Fruit fly (Drosophila melanogaster) ovary, adult (tissue): ENCODE results near the gene Cyp4ac2.

Experiments
- CG17801 ChIP-seq: fragments of 200-800 bp; optimal IDR thresholded peaks from 2 replicates; lab custom pipeline; 2019; ENCODE audit warnings: missing biosample characterization, mild to moderate bottlenecking, missing genetic modification characterization, moderate library complexity; ENCODE audit not compliant: partially characterized antibody

Gene Cyp4ac2

dm6 chr2L:5254105-5254711 is 12.0 kb upstream of the Cyp4ac2 start:
- no peak for TF ChIP-seq CG17801 (GFP tag; lab: Kevin White, UChicago)

dm6 chr2L:5256036-5256846 is 10.0 kb upstream of the Cyp4ac2 start:
- TF ChIP-seq CG17801 (GFP tag; lab: Kevin White, UChicago), result no peak

dm6 chr2L:5259076-5259843 is 6.9 kb upstream of the Cyp4ac2 start:
- no peak for TF ChIP-seq CG17801 (GFP tag; lab: Kevin White, UChicago)

- TF ChIP-seq CG17801 (GFP tag; lab: Kevin White, UChicago), result no peak
Observed at dm6 chr2L:5260267-5260666, 5.9 kb upstream of the Cyp4ac2 start.

- TF ChIP-seq CG17801 (GFP tag; lab: Kevin White, UChicago), result no peak
Observed at dm6 chr2L:5261223-5261984, 4.8 kb upstream of the Cyp4ac2 start.

- no peak for TF ChIP-seq CG17801 (GFP tag; lab: Kevin White, UChicago)
Observed at dm6 chr2L:5263343-5264051, 2.7 kb upstream of the Cyp4ac2 start, which contains the start of gene Cyp4ac1. Gene Cyp4ac1, plus strand, starts transcription at chr2L:5264001.

dm6 chr2L:5264157-5264556 is 2.0 kb upstream of the Cyp4ac2 start:
- no peak for TF ChIP-seq CG17801 (GFP tag; lab: Kevin White, UChicago)

dm6 chr2L:5268198-5268597 is 2.0 kb downstream of the Cyp4ac2 start, which contains the start of gene Cyp4ac3:
Gene Cyp4ac3, plus strand, starts transcription at chr2L:5268498.
- TF ChIP-seq CG17801 (GFP tag; lab: Kevin White, UChicago), result no peak

- TF ChIP-seq CG17801 (GFP tag; lab: Kevin White, UChicago), result no peak
Observed at dm6 chr2L:5270215-5271071, 4.3 kb downstream of the Cyp4ac2 start.

dm6 chr2L:5271081-5271480 is 4.9 kb downstream of the Cyp4ac2 start, which contains the start of gene tkv:
Gene tkv, minus strand, starts transcription at chr2L:5271384.
- TF ChIP-seq CG17801 (GFP tag; lab: Kevin White, UChicago), result no peak

- no peak for TF ChIP-seq CG17801 (GFP tag; lab: Kevin White, UChicago)
Observed at dm6 chr2L:5277262-5278008, 11.2 kb downstream of the Cyp4ac2 start.
